Fruit fly (Drosophila melanogaster) whole organism, adult: ENCODE measurements around the gene CG4291.

Source experiments
- CG11617 ChIP-seq: fragments of 200-800 bp; sonication (Bioruptor generic); optimal IDR thresholded peaks from 2 replicates; lab custom pipeline; 2017; ENCODE audit warnings: mild to moderate bottlenecking, missing biosample characterization, missing genetic modification reagents, missing genetic modification characterization
- CG12768 ChIP-seq: fragments of 200-800 bp; sonication (Bioruptor generic); optimal IDR thresholded peaks from 2 replicates; lab custom pipeline; 2017; ENCODE audit warnings: missing biosample characterization, missing genetic modification characterization, mild to moderate bottlenecking, moderate library complexity, missing genetic modification reagents
- CG14711 ChIP-seq: fragments of 200-800 bp; sonication (Bioruptor generic); optimal IDR thresholded peaks from 2 replicates; lab custom pipeline; 2018; ENCODE audit warnings: missing biosample characterization, mild to moderate bottlenecking, missing genetic modification characterization, moderate library complexity
- CG1620 ChIP-seq: fragments of 200-800 bp; sonication (Bioruptor generic); optimal IDR thresholded peaks from 2 replicates; lab custom pipeline; 2016; ENCODE audit warnings: missing biosample characterization, missing genetic modification characterization
- CG33017 ChIP-seq: fragments of 200-800 bp; sonication (Bioruptor generic); optimal IDR thresholded peaks from 2 replicates; lab custom pipeline; 2018; ENCODE audit warnings: missing biosample characterization, mild to moderate bottlenecking, missing genetic modification characterization, moderate library complexity
- CG5204 ChIP-seq: fragments of 200-800 bp; sonication (Bioruptor generic); optimal IDR thresholded peaks from 2 replicates; lab custom pipeline; 2016; ENCODE audit warnings: missing biosample characterization, missing genetic modification characterization
- CG7045 ChIP-seq: fragments of 200-800 bp; sonication (Bioruptor generic); optimal IDR thresholded peaks from 2 replicates; lab custom pipeline; 2017; ENCODE audit warnings: missing biosample characterization, mild to moderate bottlenecking, missing genetic modification characterization
- CG7101 ChIP-seq: fragments of 200-800 bp; sonication (Bioruptor generic); optimal IDR thresholded peaks from 2 replicates; lab custom pipeline; 2018; ENCODE audit warnings: missing biosample characterization, mild to moderate bottlenecking, missing genetic modification characterization, moderate library complexity
- Clk ChIP-seq: fragments of 200-800 bp; sonication (Bioruptor generic); optimal IDR thresholded peaks from 2 replicates; lab custom pipeline; 2017; ENCODE audit warnings: missing biosample characterization, missing genetic modification characterization
- Crg-1 ChIP-seq: fragments of 200-800 bp; sonication (Bioruptor generic); optimal IDR thresholded peaks from 2 replicates; lab custom pipeline; 2016; ENCODE audit warnings: missing biosample characterization, missing genetic modification characterization
- Hr96 ChIP-seq: fragments of 200-800 bp; sonication (Bioruptor generic); optimal IDR thresholded peaks from 2 replicates; lab custom pipeline; 2016; ENCODE audit warnings: missing biosample characterization, missing genetic modification characterization
- Mnt ChIP-seq: fragments of 200-800 bp; sonication (Bioruptor generic); optimal IDR thresholded peaks from 2 replicates; lab custom pipeline; 2016; ENCODE audit warnings: missing biosample characterization, mild to moderate bottlenecking, missing genetic modification characterization
- bab1 ChIP-seq: fragments of 200-800 bp; sonication (Bioruptor generic); optimal IDR thresholded peaks from 3 replicates; lab custom pipeline; 2019; ENCODE audit warnings: missing biosample characterization, mild to moderate bottlenecking, missing genetic modification characterization, moderate library complexity
- cic ChIP-seq: fragments of 200-800 bp; sonication (Bioruptor generic); optimal IDR thresholded peaks from 2 replicates; lab custom pipeline; 2017; ENCODE audit warnings: missing biosample characterization, mild to moderate bottlenecking, missing genetic modification characterization, moderate library complexity
- cnc ChIP-seq, 2 experiments: fragments of >200 bp; optimal IDR thresholded peaks; 2 replicates each; lab custom pipeline; 2017
- kay ChIP-seq: fragments of 200-800 bp; sonication (Bioruptor generic); peaks from one replicate; lab custom pipeline; 2016; ENCODE audit warnings: missing biosample characterization, missing genetic modification characterization, borderline replicate concordance
- ovo ChIP-seq: fragments of 200-800 bp; sonication (Bioruptor generic); optimal IDR thresholded peaks from 2 replicates; lab custom pipeline; 2016; ENCODE audit warnings: missing biosample characterization, missing genetic modification characterization
- pad ChIP-seq: fragments of 200-800 bp; sonication (Bioruptor generic); optimal IDR thresholded peaks from 3 replicates; lab custom pipeline; 2017; ENCODE audit warnings: missing biosample characterization, missing genetic modification characterization, mild to moderate bottlenecking, moderate library complexity, missing genetic modification reagents
- tj ChIP-seq: fragments of 200-800 bp; sonication (Bioruptor generic); optimal IDR thresholded peaks from 3 replicates; lab custom pipeline; 2017; ENCODE audit warnings: missing biosample characterization, mild to moderate bottlenecking, missing genetic modification characterization, moderate library complexity
- toe ChIP-seq: fragments of 200-800 bp; sonication (Bioruptor generic); optimal IDR thresholded peaks from 2 replicates; lab custom pipeline; 2016; ENCODE audit warnings: missing biosample characterization, missing genetic modification characterization

CG4291 gene

DNA sequence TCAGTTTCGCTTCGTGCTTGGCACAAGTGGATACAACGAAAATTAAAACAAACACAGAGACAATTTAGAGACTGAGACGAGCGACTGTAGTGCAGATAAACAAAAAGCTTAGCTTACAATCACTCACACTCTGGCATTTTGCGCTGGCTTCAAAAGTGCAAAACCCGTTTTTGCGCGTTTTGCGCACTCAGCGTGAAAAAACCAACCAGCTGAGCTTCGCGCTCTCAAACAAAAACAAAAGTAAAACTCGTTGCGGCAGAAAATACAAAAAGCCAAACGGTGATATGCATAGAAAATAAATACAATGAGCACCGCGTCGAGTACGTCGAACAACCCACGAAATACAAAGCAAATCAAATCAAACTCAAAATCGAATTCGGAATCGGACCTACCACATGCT, 11.8 kb downstream of the CG4291 start:
- TF ChIP-seq CG33017 (tag; lab: Kevin White, UChicago) (no peak), CG7045 (no peak), kay (GFP tag; lab: Kevin White, UChicago) (peak; percentile 95), Mnt (GFP tag; lab: Kevin White, UChicago) (no peak), bab1 (GFP tag; lab: Kevin White, UChicago) (peak; percentile 10), CG12768 (GFP tag; lab: Kevin White, UChicago) (peak; percentile 39), tj (peak; percentile 98), cic (peak; percentile 63), Hr96 (GFP tag; lab: Kevin White, UChicago) (no peak)

dm6 chr2L:840022-840421, 12.5 kb downstream of the CG4291 start:
- TF ChIP-seq CG7045 (peak; percentile 19), cic (no peak), Clk (GFP tag; lab: Kevin White, UChicago) (no peak), Crg-1 (GFP tag; lab: Kevin White, UChicago) (no peak), CG11617 (GFP tag; lab: Kevin White, UChicago) (no peak), ovo (GFP tag; lab: Kevin White, UChicago) (peak; percentile 19), CG12768 (GFP tag; lab: Kevin White, UChicago) (peak; percentile 25), Hr96 (GFP tag; lab: Kevin White, UChicago) (no peak), pad (GFP tag; lab: Kevin White, UChicago) (no peak), CG1620 (GFP tag; lab: Kevin White, UChicago) (no peak), tj (no peak), bab1 (GFP tag; lab: Kevin White, UChicago) (no peak)

dm6 chr2L:838786-839185, 13.7 kb downstream of the CG4291 start:
- TF ChIP-seq cic (peak; percentile 5), tj (no peak)

DNA sequence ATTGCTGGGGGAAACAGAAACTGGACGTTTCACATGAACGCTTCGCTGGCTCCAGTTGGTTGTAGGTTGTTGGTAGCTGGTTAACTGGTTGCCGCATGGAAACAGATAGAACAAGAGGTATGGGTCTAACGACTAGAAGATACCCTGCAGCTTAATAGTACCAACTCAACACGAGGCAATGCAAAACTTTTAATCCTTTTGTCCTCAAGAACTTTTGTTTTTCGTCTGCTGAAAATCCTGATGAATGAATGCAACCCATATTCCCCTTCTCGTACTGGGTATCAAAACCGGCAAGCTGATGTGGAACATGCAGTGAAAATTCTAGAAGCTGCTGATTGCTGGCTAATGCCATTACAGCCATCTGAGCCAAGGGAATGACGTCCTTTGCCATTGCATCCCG, 14.5 kb downstream of the CG4291 start:
- TF ChIP-seq CG11617 (GFP tag; lab: Kevin White, UChicago) (no peak), CG7101 (tag; lab: Kevin White, UChicago) (no peak), CG7045 (no peak), cnc (optimal IDR thresholded peaks at IDR 0.05; lab: Kevin White, UChicago) (no peak)

- TF ChIP-seq pad (GFP tag; lab: Kevin White, UChicago) (no peak), Hr96 (GFP tag; lab: Kevin White, UChicago) (no peak), CG33017 (tag; lab: Kevin White, UChicago) (no peak), cic (peak; percentile 41)
Measured at dm6 chr2L:827516-828362, 24.8 kb downstream of the CG4291 start.

dm6 chr2L:827049-827448, 25.5 kb downstream of the CG4291 start:
- TF ChIP-seq CG1620 (GFP tag; lab: Kevin White, UChicago) (no peak), pad (GFP tag; lab: Kevin White, UChicago) (no peak), Mnt (GFP tag; lab: Kevin White, UChicago) (no peak), CG5204 (GFP tag; lab: Kevin White, UChicago) (no peak), cnc (optimal IDR thresholded peaks at IDR 0.05; lab: Kevin White, UChicago) (no peak), CG7101 (tag; lab: Kevin White, UChicago) (no peak), Hr96 (GFP tag; lab: Kevin White, UChicago) (no peak), Clk (GFP tag; lab: Kevin White, UChicago) (no peak)

dm6 chr2L:826388-826787, 26.1 kb downstream of the CG4291 start:
- no peak for TF ChIP-seq CG33017 (tag; lab: Kevin White, UChicago)
- no peak for TF ChIP-seq CG14711 (tag; lab: Kevin White, UChicago)
- no peak for TF ChIP-seq kay (GFP tag; lab: Kevin White, UChicago)
- TF ChIP-seq CG11617 (GFP tag; lab: Kevin White, UChicago): no peak

dm6 chr2L:825768-826263, 26.7 kb downstream of the CG4291 start, which contains the start of the genes CG3862 and dock:
Gene CG3862, minus strand, starts transcription at chr2L:825861.
Gene dock, plus strand, starts transcription at chr2L:825969.
- peak; percentile 63 for TF ChIP-seq CG1620 (GFP tag; lab: Kevin White, UChicago)
- peak; percentile 87 for TF ChIP-seq Mnt (GFP tag; lab: Kevin White, UChicago)
- TF ChIP-seq ovo (GFP tag; lab: Kevin White, UChicago): peak; percentile 56
- no peak for TF ChIP-seq CG7045
- peak; percentile 65 for TF ChIP-seq Hr96 (GFP tag; lab: Kevin White, UChicago)
- TF ChIP-seq CG33017 (tag; lab: Kevin White, UChicago): peak; percentile 30
- TF ChIP-seq CG14711 (tag; lab: Kevin White, UChicago): peak; percentile 83
- TF ChIP-seq bab1 (GFP tag; lab: Kevin White, UChicago): peak; percentile 85
- no peak for TF ChIP-seq CG5204 (GFP tag; lab: Kevin White, UChicago)
- TF ChIP-seq kay (GFP tag; lab: Kevin White, UChicago): no peak
- peak; percentile 62 for TF ChIP-seq pad (GFP tag; lab: Kevin White, UChicago)
- peak; percentile 80 for TF ChIP-seq Crg-1 (GFP tag; lab: Kevin White, UChicago)
- TF ChIP-seq cic: peak; percentile 72
- peak; percentile 51 for TF ChIP-seq Clk (GFP tag; lab: Kevin White, UChicago)
- TF ChIP-seq toe: no peak
- peak; percentile 67 for TF ChIP-seq CG7101 (tag; lab: Kevin White, UChicago)
- peak; percentile 86 for TF ChIP-seq tj
- TF ChIP-seq cnc (optimal IDR thresholded peaks at IDR 0.05; lab: Kevin White, UChicago): no peak
- TF ChIP-seq CG12768 (GFP tag; lab: Kevin White, UChicago): peak; percentile 71
- peak; percentile 43 for TF ChIP-seq CG11617 (GFP tag; lab: Kevin White, UChicago)
